Fruit fly (Drosophila melanogaster) whole organism, embryonic: ENCODE results near the gene NitFhit.
A peak's percentile ranks its signal among the peaks of the same experiment; 100 is the strongest.

Experiments
- CG10209 ChIP-seq: fragments of 200-800 bp; sonication (Bioruptor generic); optimal IDR thresholded peaks from 3 replicates; lab custom pipeline; 2017; ENCODE audit warnings: missing biosample characterization, mild to moderate bottlenecking, missing genetic modification characterization, missing genetic modification reagents
- CG10979 ChIP-seq: fragments of 200-800 bp; sonication (Bioruptor generic); optimal IDR thresholded peaks from 2 replicates; lab custom pipeline; 2018; ENCODE audit warnings: missing biosample characterization, mild to moderate bottlenecking, missing genetic modification characterization, moderate library complexity
- CG13123 ChIP-seq: fragments of 200-800 bp; sonication (Bioruptor generic); optimal IDR thresholded peaks from 2 replicates; lab custom pipeline; 2016; ENCODE audit warnings: missing biosample characterization, missing genetic modification characterization
- CG13296 ChIP-seq: fragments of 200-800 bp; sonication (Bioruptor generic); optimal IDR thresholded peaks from 3 replicates; lab custom pipeline; 2018; ENCODE audit warnings: missing biosample characterization, mild to moderate bottlenecking, missing genetic modification characterization
- CG13894 ChIP-seq: fragments of 200-800 bp; sonication (Bioruptor generic); optimal IDR thresholded peaks from 3 replicates; lab custom pipeline; 2018; ENCODE audit warnings: missing biosample characterization, mild to moderate bottlenecking, missing genetic modification characterization, moderate library complexity
- CG14050 ChIP-seq: fragments of 200-800 bp; sonication (Bioruptor generic); IDR thresholded peaks from 3 replicates; pipeline ENCODE4 v1.3.6; 2022; ENCODE audit warnings: missing biosample characterization, missing genetic modification characterization
- CG16813 ChIP-seq: fragments of 200-800 bp; sonication (Bioruptor generic); IDR thresholded peaks from 3 replicates; pipeline ENCODE4 v1.3.6; 2022; ENCODE audit warnings: missing biosample characterization, missing genetic modification characterization; ENCODE audit not compliant: partially characterized antibody
- CG16815 ChIP-seq: fragments of 200-800 bp; sonication (Bioruptor generic); optimal IDR thresholded peaks from 3 replicates; lab custom pipeline; 2017; ENCODE audit warnings: missing biosample characterization, mild to moderate bottlenecking, missing genetic modification characterization
- CG17568 ChIP-seq: fragments of 200-800 bp; sonication (Bioruptor generic); optimal IDR thresholded peaks from 2 replicates; lab custom pipeline; 2018; ENCODE audit warnings: missing biosample characterization, mild to moderate bottlenecking, missing genetic modification characterization, moderate library complexity
- CG2199 ChIP-seq: fragments of 200-800 bp; sonication (Bioruptor generic); IDR thresholded peaks from 3 replicates; pipeline ENCODE4 v1.3.6; 2022; ENCODE audit warnings: missing biosample characterization, missing genetic modification characterization
- CG3065 ChIP-seq: fragments of 200-800 bp; sonication (Bioruptor generic); optimal IDR thresholded peaks from 2 replicates; lab custom pipeline; 2016; ENCODE audit warnings: missing biosample characterization, missing genetic modification characterization
- CG32532 ChIP-seq: fragments of 200-800 bp; sonication (Bioruptor generic); IDR thresholded peaks from 2 replicates; pipeline ENCODE4 v1.3.6; 2022; ENCODE audit warnings: missing biosample characterization, missing genetic modification characterization
- CG34422 ChIP-seq: fragments of 200-800 bp; sonication (Bioruptor generic); IDR thresholded peaks from 3 replicates; pipeline ENCODE4 v1.3.6; 2022; ENCODE audit warnings: missing biosample characterization, missing genetic modification characterization
- CG3838 ChIP-seq: fragments of 200-800 bp; sonication (Bioruptor generic); optimal IDR thresholded peaks from 3 replicates; lab custom pipeline; 2016; ENCODE audit warnings: missing biosample characterization, missing genetic modification characterization
- CG3847 ChIP-seq: fragments of 200-800 bp; sonication (Bioruptor generic); IDR thresholded peaks from 2 replicates; pipeline ENCODE4 v1.3.6; 2022; ENCODE audit warnings: missing biosample characterization, missing genetic modification characterization
- CG3995 ChIP-seq: fragments of 200-800 bp; sonication (Bioruptor generic); optimal IDR thresholded peaks from 3 replicates; lab custom pipeline; 2016; ENCODE audit warnings: missing biosample characterization, missing genetic modification characterization
- CG4404 ChIP-seq: fragments of 200-800 bp; sonication (Bioruptor generic); IDR thresholded peaks from 2 replicates; pipeline ENCODE4 v1.3.6; 2022; ENCODE audit warnings: missing biosample characterization, missing genetic modification characterization
- CG5953 ChIP-seq: fragments of 200-800 bp; sonication (Bioruptor generic); IDR thresholded peaks from 2 replicates; pipeline ENCODE4 v1.3.6; 2022; ENCODE audit warnings: missing biosample characterization, missing genetic modification characterization
- CG6765 ChIP-seq: fragments of 200-800 bp; sonication (Bioruptor generic); optimal IDR thresholded peaks from 3 replicates; lab custom pipeline; 2017; ENCODE audit warnings: missing biosample characterization, mild to moderate bottlenecking, missing genetic modification characterization
- CG7745 ChIP-seq: fragments of 200-800 bp; sonication (Bioruptor generic); optimal IDR thresholded peaks from 2 replicates; lab custom pipeline; 2018; ENCODE audit warnings: missing biosample characterization, mild to moderate bottlenecking, missing genetic modification characterization, moderate library complexity
- CG7987 ChIP-seq: fragments of 200-800 bp; sonication (Bioruptor generic); optimal IDR thresholded peaks from 2 replicates; lab custom pipeline; 2018; ENCODE audit warnings: missing biosample characterization, mild to moderate bottlenecking, missing genetic modification characterization, moderate library complexity
- CG8281 ChIP-seq: fragments of 200-800 bp; sonication (Bioruptor generic); optimal IDR thresholded peaks from 2 replicates; lab custom pipeline; 2018; ENCODE audit warnings: missing biosample characterization, mild to moderate bottlenecking, missing genetic modification characterization, moderate library complexity
- Doc3 ChIP-seq: fragments of 200-800 bp; sonication (Bioruptor generic); IDR thresholded peaks from 3 replicates; pipeline ENCODE4 v1.3.6; 2022; ENCODE audit warnings: missing biosample characterization, missing genetic modification characterization; ENCODE audit not compliant: partially characterized antibody
- Fer3 ChIP-seq: fragments of 200-800 bp; sonication (Bioruptor generic); optimal IDR thresholded peaks from 2 replicates; lab custom pipeline; 2018; ENCODE audit warnings: missing biosample characterization, mild to moderate bottlenecking, missing genetic modification characterization, moderate library complexity
- Gsc ChIP-seq: fragments of 200-800 bp; sonication (Bioruptor generic); IDR thresholded peaks from 2 replicates; pipeline ENCODE4 v1.3.6; 2022; ENCODE audit warnings: missing biosample characterization, missing genetic modification characterization
- Hey ChIP-seq: fragments of 200-800 bp; sonication (Bioruptor generic); optimal IDR thresholded peaks from 3 replicates; lab custom pipeline; 2018; ENCODE audit warnings: missing biosample characterization, mild to moderate bottlenecking, missing genetic modification characterization
- YL-1 ChIP-seq: fragments of 200-800 bp; sonication (Bioruptor generic); optimal IDR thresholded peaks from 3 replicates; lab custom pipeline; 2017; ENCODE audit warnings: missing biosample characterization, mild to moderate bottlenecking, missing genetic modification characterization
- amos ChIP-seq: fragments of 200-800 bp; sonication (Bioruptor generic); IDR thresholded peaks from 2 replicates; pipeline ENCODE4 v1.3.6; 2022; ENCODE audit warnings: missing biosample characterization, missing genetic modification characterization; ENCODE audit not compliant: partially characterized antibody
- ase ChIP-seq: fragments of 200-800 bp; sonication (Bioruptor generic); IDR thresholded peaks from 3 replicates; pipeline ENCODE4 v1.3.6; 2022; ENCODE audit warnings: missing biosample characterization, missing genetic modification characterization
- chif ChIP-seq, 2 experiments: fragments of 200-800 bp; sonication (Bioruptor generic); optimal IDR thresholded peaks; 3 replicates each; lab custom pipeline; 2016; ENCODE audit warnings: missing biosample characterization in 2 of 2, missing genetic modification characterization in 2 of 2
- eve ChIP-seq, 2 experiments: fragments of >200 bp; optimal IDR thresholded peaks; 2 replicates each; lab custom pipeline; 2017; ENCODE audit warnings: missing biosample characterization in 2 of 2, missing genetic modification characterization in 2 of 2
- gro ChIP-seq: fragments of 200-800 bp; sonication (Bioruptor generic); optimal IDR thresholded peaks from 2 replicates; lab custom pipeline; 2016; ENCODE audit warnings: missing biosample characterization, missing genetic modification characterization
- ind ChIP-seq: fragments of 200-800 bp; sonication (Bioruptor generic); optimal IDR thresholded peaks from 3 replicates; lab custom pipeline; 2016; ENCODE audit warnings: missing biosample characterization, missing genetic modification characterization
- inv ChIP-seq: fragments of 200-800 bp; sonication (Bioruptor generic); IDR thresholded peaks from 2 replicates; pipeline ENCODE4 v1.3.6; 2022; ENCODE audit warnings: missing biosample characterization, missing genetic modification characterization; ENCODE audit not compliant: partially characterized antibody
- lab ChIP-seq: fragments of 200-800 bp; sonication (Bioruptor generic); optimal IDR thresholded peaks from 3 replicates; lab custom pipeline; 2017; ENCODE audit warnings: missing biosample characterization, missing genetic modification characterization, mild to moderate bottlenecking, moderate library complexity, missing genetic modification reagents
- nerfin-1 ChIP-seq: fragments of 200-800 bp; sonication (Bioruptor generic); optimal IDR thresholded peaks from 3 replicates; lab custom pipeline; 2019; ENCODE audit warnings: missing biosample characterization, mild to moderate bottlenecking, missing genetic modification characterization, moderate library complexity
- oc ChIP-seq: fragments of 200-800 bp; sonication (Bioruptor generic); optimal IDR thresholded peaks from 2 replicates; lab custom pipeline; 2018; ENCODE audit warnings: missing biosample characterization, mild to moderate bottlenecking, missing genetic modification characterization, moderate library complexity
- onecut ChIP-seq: fragments of 200-800 bp; sonication (Bioruptor generic); IDR thresholded peaks from 2 replicates; pipeline ENCODE4 v1.3.6; 2022; ENCODE audit warnings: missing biosample characterization, missing genetic modification characterization
- org-1 ChIP-seq: fragments of 200-800 bp; sonication (Bioruptor generic); optimal IDR thresholded peaks from 2 replicates; lab custom pipeline; 2017; ENCODE audit warnings: missing biosample characterization, missing genetic modification characterization
- pan ChIP-seq, 4 experiments: fragments of >200 bp in 3 of 4; fragments of 200-800 bp in 1 of 4; sonication (Bioruptor generic) in 1 of 4; optimal IDR thresholded peaks in 3 of 4; IDR thresholded peaks in 1 of 4; 2 replicates each; pipeline versions ENCODE4 v1.3.6 to Lab custom; 2017 to 2022; ENCODE audit warnings: missing biosample characterization in 2 of 4, missing genetic modification characterization in 2 of 4, mixed read lengths in 1 of 4
- pb ChIP-seq: fragments of 200-800 bp; sonication (Bioruptor generic); optimal IDR thresholded peaks from 3 replicates; lab custom pipeline; 2016; ENCODE audit warnings: missing biosample characterization, missing genetic modification characterization
- slp2 ChIP-seq: fragments of 200-800 bp; sonication (Bioruptor generic); optimal IDR thresholded peaks from 2 replicates; lab custom pipeline; 2016; ENCODE audit warnings: missing biosample characterization, missing genetic modification characterization
- tll ChIP-seq, 2 experiments: fragments of 200-800 bp in 1 of 2; fragments of >200 bp in 1 of 2; sonication (Bioruptor generic) in 1 of 2; optimal IDR thresholded peaks; 2 replicates each; lab custom pipeline; 2017 to 2019; ENCODE audit warnings: missing biosample characterization in 2 of 2, missing genetic modification characterization in 2 of 2, mild to moderate bottlenecking in 1 of 2, moderate library complexity in 1 of 2
- ttk ChIP-seq: fragments of 200-800 bp; sonication (Bioruptor generic); IDR thresholded peaks from 2 replicates; pipeline ENCODE4 v2.1.2; 2022; ENCODE audit warnings: missing biosample characterization, missing genetic modification characterization
- wdn ChIP-seq: fragments of 200-800 bp; sonication (Bioruptor generic); IDR thresholded peaks from 2 replicates; pipeline ENCODE4 v1.3.6; 2022; ENCODE audit warnings: missing biosample characterization, missing genetic modification characterization
- wek ChIP-seq: fragments of 200-800 bp; sonication (Bioruptor generic); optimal IDR thresholded peaks from 3 replicates; lab custom pipeline; 2018; ENCODE audit warnings: missing biosample characterization, mild to moderate bottlenecking, missing genetic modification characterization, moderate library complexity
- yki ChIP-seq: fragments of >200 bp; optimal IDR thresholded peaks from 3 replicates; lab custom pipeline; 2018
- zfh1 ChIP-seq: fragments of 200-800 bp; sonication (Bioruptor generic); IDR thresholded peaks from 3 replicates; pipeline ENCODE4 v1.3.6; 2022; ENCODE audit warnings: missing biosample characterization, missing genetic modification characterization

NitFhit gene

dm6 chr3L:199754-200596, 3.6 kb upstream of the NitFhit start, which contains the start of the genes rno and mri (continued):
- TF ChIP-seq CG3065 (GFP tag; lab: Kevin White, UChicago) (no peak), Gsc (GFP tag; lab: Robert Waterston, UW) (no peak), amos (GFP tag; lab: Robert Waterston, UW) (peak; percentile 96), pb (no peak), CG16815 (peak; percentile 59), slp2 (GFP tag; lab: Kevin White, UChicago) (no peak), oc (tag; lab: Kevin White, UChicago) (no peak), CG2199 (GFP tag; lab: Robert Waterston, UW) (no peak), yki (lab: Kevin White, UChicago) (no peak), CG8281 (tag; lab: Kevin White, UChicago) (no peak), Doc3 (GFP tag; lab: Robert Waterston, UW) (peak; percentile 91), inv (GFP tag; lab: Robert Waterston, UW) (peak; percentile 90), Fer3 (tag; lab: Kevin White, UChicago) (peak; percentile 75), chif (GFP tag; optimal IDR thresholded peaks at IDR 0.05; lab: Kevin White, UChicago) (no peak), ind (GFP tag; lab: Kevin White, UChicago) (peak; percentile 74), lab (GFP tag; lab: Kevin White, UChicago) (peak; percentile 67), zfh1 (peak; percentile 71; the same call in 2 of the 3 replicates), YL-1 (GFP tag; lab: Kevin White, UChicago) (no peak), CG3838 (GFP tag; lab: Kevin White, UChicago) (no peak), Hey (tag; lab: Kevin White, UChicago) (no peak), wdn (no peak), gro (no peak), CG3995 (GFP tag; lab: Kevin White, UChicago) (peak; percentile 83), CG3847 (GFP tag; lab: Robert Waterston, UW) (peak; percentile 66; the same call in 1 of the 2 replicates), CG16813 (GFP tag; lab: Robert Waterston, UW) (peak; percentile 95), ttk (peak; percentile 72), ase (GFP tag; lab: Robert Waterston, UW) (peak; percentile 69; the same call in 2 of the 3 replicates), CG17568 (GFP tag; lab: Kevin White, UChicago) (no peak), CG14050 (peak; percentile 40; the same call in 1 of the 3 replicates), pan (optimal IDR thresholded peaks at IDR 0.05; lab: Kevin White, UChicago) (no peak), pan (GFP tag; optimal IDR thresholded peaks at IDR 0.05 in 1 of 2, IDR thresholded peaks at IDR 0.05 in 1 of 2) (peak in 1 of 2 experiments; percentile 85), CG13123 (GFP tag; lab: Kevin White, UChicago) (peak; percentile 51), CG32532 (GFP tag; lab: Robert Waterston, UW) (peak; percentile 80), CG7745 (tag; lab: Kevin White, UChicago) (no peak), CG10979 (peak; percentile 67), wek (GFP tag; lab: Kevin White, UChicago) (no peak), onecut (GFP tag; lab: Robert Waterston, UW) (peak; percentile 28), CG4404 (GFP tag; lab: Robert Waterston, UW) (peak; percentile 38; the same call in 1 of the 2 replicates), CG5953 (GFP tag; lab: Robert Waterston, UW) (peak; percentile 21; the same call in 1 of the 2 replicates), CG6765 (GFP tag; lab: Kevin White, UChicago) (no peak), tll (GFP tag; optimal IDR thresholded peaks at IDR 0.05; lab: Kevin White, UChicago) (no peak), nerfin-1 (tag; lab: Kevin White, UChicago) (peak; percentile 36), CG34422 (GFP tag; lab: Robert Waterston, UW) (peak; percentile 58; the same call in 1 of the 3 replicates), CG10209 (GFP tag; lab: Kevin White, UChicago) (peak; percentile 40), eve (GFP tag; optimal IDR thresholded peaks at IDR 0.05; lab: Kevin White, UChicago) (no peak), org-1 (GFP tag; lab: Kevin White, UChicago) (no peak), CG7987 (GFP tag; lab: Kevin White, UChicago) (no peak), CG13296 (GFP tag; lab: Kevin White, UChicago) (no peak), CG13894 (tag; lab: Kevin White, UChicago) (peak; percentile 77)
